Fruit fly (Drosophila melanogaster): ENCODE measurements around the gene CG32856.

CG32856 gene

DNA sequence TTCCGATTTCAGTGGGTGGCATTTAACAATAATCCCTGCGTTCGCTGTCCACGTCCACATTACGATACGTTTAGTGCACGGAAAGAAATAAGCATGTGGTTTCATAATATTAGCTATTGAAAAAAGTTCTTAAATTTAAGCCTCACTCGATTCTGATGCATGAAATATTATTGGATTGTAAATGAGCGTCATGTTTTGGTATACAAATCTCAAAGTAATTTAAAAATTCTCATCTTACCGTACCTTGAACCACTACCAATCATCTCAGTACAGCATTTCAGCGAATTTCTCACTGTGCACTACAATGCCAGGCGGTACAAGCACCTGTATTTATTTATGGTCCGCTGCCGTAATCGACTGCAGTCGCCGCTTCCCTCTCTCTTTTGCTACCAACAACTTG lies 9.1 kb upstream of the CG32856 start (continued):
- TF ChIP-seq CG7372 (GFP tag; IDR thresholded peaks at IDR 0.05) = no peak
- peak; percentile 64 for TF ChIP-seq dmrt11E (tag; optimal IDR thresholded peaks at IDR 0.05)
- TF ChIP-seq Scr (GFP tag; IDR thresholded peaks at IDR 0.05; ENCODE audit: partially characterized antibody) = no peak
- peak; percentile 87 for TF ChIP-seq CG7839 (tag; optimal IDR thresholded peaks at IDR 0.05)
- no peak for TF ChIP-seq hth (optimal IDR thresholded peaks at IDR 0.05)
- peak; percentile 67 for TF ChIP-seq CG6254 (GFP tag; optimal IDR thresholded peaks at IDR 0.05)
- TF ChIP-seq CG18011 (GFP tag; optimal IDR thresholded peaks at IDR 0.05) = no peak
- TF ChIP-seq gt (GFP tag; IDR thresholded peaks at IDR 0.05) = no peak
- peak; percentile 78 for TF ChIP-seq HLH54F (GFP tag; optimal IDR thresholded peaks at IDR 0.05)
- no peak for TF ChIP-seq CG16779 (GFP tag; IDR thresholded peaks at IDR 0.05)
- TF ChIP-seq Hr51 (GFP tag; optimal IDR thresholded peaks at IDR 0.05) = peak; percentile 47 to 91
- TF ChIP-seq Dek (tag; optimal IDR thresholded peaks at IDR 0.05) = peak; percentile 74
- peak; percentile 58 for TF ChIP-seq CG30431 (GFP tag; optimal IDR thresholded peaks at IDR 0.05)
- no peak for TF ChIP-seq Adf1 (GFP tag; IDR thresholded peaks at IDR 0.05)
- TF ChIP-seq CG12744 (GFP tag; optimal IDR thresholded peaks at IDR 0.05) = peak; percentile 51
- TF ChIP-seq pita (GFP tag; optimal IDR thresholded peaks at IDR 0.05) = no peak
- TF ChIP-seq CG11085 (GFP tag; IDR thresholded peaks at IDR 0.05) = no peak
- no peak for TF ChIP-seq CG9932 (GFP tag; IDR thresholded peaks at IDR 0.05)
- TF ChIP-seq chinmo (GFP tag; IDR thresholded peaks at IDR 0.05; ENCODE audit: partially characterized antibody) = no peak
- TF ChIP-seq CkIIα-i1 (GFP tag; IDR thresholded peaks at IDR 0.05) = no peak
- TF ChIP-seq CG8478 (optimal IDR thresholded peaks at IDR 0.05) = no peak
- peak; percentile 66 for TF ChIP-seq CG10462 (GFP tag; optimal IDR thresholded peaks at IDR 0.05)
- TF ChIP-seq CG34422 (GFP tag; IDR thresholded peaks at IDR 0.05) = no peak
- peak; percentile 53; the same call in 1 of the 3 replicates for TF ChIP-seq croc (GFP tag; conservative IDR thresholded peaks at IDR 0.05)
- TF ChIP-seq CG10431 (GFP tag; optimal IDR thresholded peaks at IDR 0.05) = no peak
- TF ChIP-seq gfzf (GFP tag; optimal IDR thresholded peaks at IDR 0.05) = no peak
- no peak for TF ChIP-seq Spps (tag; optimal IDR thresholded peaks at IDR 0.05)
- peak; percentile 19 for TF ChIP-seq Lhr (GFP tag; optimal IDR thresholded peaks at IDR 0.05)
- peak; percentile 55 for TF ChIP-seq Myb (GFP tag; optimal IDR thresholded peaks at IDR 0.05)
- no peak for TF ChIP-seq CG5953 (GFP tag; IDR thresholded peaks at IDR 0.05)
- TF ChIP-seq NK7.1 (GFP tag; optimal IDR thresholded peaks at IDR 0.05) = peak; percentile 64
- no peak for TF ChIP-seq insv (GFP tag; optimal IDR thresholded peaks at IDR 0.05)
- peak; percentile 89 for TF ChIP-seq CoRest (tag; optimal IDR thresholded peaks at IDR 0.05)
- TF ChIP-seq ham (GFP tag; IDR thresholded peaks at IDR 0.05) = no peak
- no peak for TF ChIP-seq CG2889 (GFP tag; IDR thresholded peaks at IDR 0.05)
- no peak for TF ChIP-seq CG14050 (GFP tag; IDR thresholded peaks at IDR 0.05)
- no peak for TF ChIP-seq CG34224 (GFP tag; IDR thresholded peaks at IDR 0.05; ENCODE audit: partially characterized antibody)
- TF ChIP-seq fd3F (GFP tag; optimal IDR thresholded peaks at IDR 0.05) = peak; percentile 80
- peak; percentile 71 for TF ChIP-seq CG1233 (GFP tag; optimal IDR thresholded peaks at IDR 0.05)
- peak; percentile 84 for TF ChIP-seq PHDP (tag; optimal IDR thresholded peaks at IDR 0.05)
- no peak for TF ChIP-seq CG42726 (GFP tag; IDR thresholded peaks at IDR 0.05; ENCODE audit: partially characterized antibody)
- peak; percentile 81 for TF ChIP-seq ind (GFP tag; optimal IDR thresholded peaks at IDR 0.05)
- no peak for TF ChIP-seq CG13287 (GFP tag; IDR thresholded peaks at IDR 0.05; ENCODE audit: partially characterized antibody)
- no peak for TF ChIP-seq wor (GFP tag; IDR thresholded peaks at IDR 0.05)
- no peak for TF ChIP-seq ato (GFP tag; IDR thresholded peaks at IDR 0.05; ENCODE audit: partially characterized antibody)
- no peak for TF ChIP-seq cg (GFP tag; optimal IDR thresholded peaks at IDR 0.05)
- TF ChIP-seq CG7271 (tag; optimal IDR thresholded peaks at IDR 0.05) = no peak
- TF ChIP-seq amos (GFP tag; IDR thresholded peaks at IDR 0.05; ENCODE audit: partially characterized antibody) = no peak
- TF ChIP-seq CG15269 (tag; optimal IDR thresholded peaks at IDR 0.05) = peak; percentile 91
- peak; percentile 75 for TF ChIP-seq btn (GFP tag; optimal IDR thresholded peaks at IDR 0.05)
- no peak for TF ChIP-seq CG4730 (GFP tag; IDR thresholded peaks at IDR 0.05)

Data from whole organism, embryonic.